Comparison of ENCODE assay signal across 1 fruit fly cellular context in genomic region chr2L:19021278-19022220, dm6.
TF ChIP-seq lines count a peak whose summit lies in the region.

No protein-coding gene starts in this region.

TF ChIP-seq in whole organism, embryonic, 481 proteins besides CTCF, POLR2A, EP300 and RAD21 (continued from another document):
- no peak for TF ChIP-seq zen2 (GFP tag; IDR thresholded peaks at IDR 0.05; lab: Robert Waterston, UW; ENCODE audit: partially characterized antibody)
- peak; percentile 94 for TF ChIP-seq abd-A (tag; optimal IDR thresholded peaks at IDR 0.05; lab: Kevin White, UChicago)
- TF ChIP-seq Rfx (GFP tag; IDR thresholded peaks at IDR 0.05; lab: Robert Waterston, UW), result peak; percentile 81
- no peak for TF ChIP-seq CG3065 (GFP tag; optimal IDR thresholded peaks at IDR 0.05; lab: Kevin White, UChicago)
- TF ChIP-seq CG7372 (GFP tag; IDR thresholded peaks at IDR 0.05; lab: Robert Waterston, UW), result peak; percentile 66
- TF ChIP-seq gro (GFP tag; optimal IDR thresholded peaks at IDR 0.05; lab: Kevin White, UChicago), result no peak
- peak; percentile 84 for TF ChIP-seq CG15601 (tag; optimal IDR thresholded peaks at IDR 0.05; lab: Kevin White, UChicago)
- TF ChIP-seq Fer3 (tag; optimal IDR thresholded peaks at IDR 0.05; lab: Kevin White, UChicago), result peak; percentile 68
- TF ChIP-seq nom (GFP tag; optimal IDR thresholded peaks at IDR 0.05; lab: Kevin White, UChicago), result peak; percentile 74
- TF ChIP-seq otp (GFP tag; IDR thresholded peaks at IDR 0.05; lab: Robert Waterston, UW), result 0 out of 3 replicates have a peak, but pooled peaks have one; percentile 24
- peak; percentile 72 for TF ChIP-seq scrt (GFP tag; optimal IDR thresholded peaks at IDR 0.05; lab: Kevin White, UChicago)
- peak; percentile 77 for TF ChIP-seq seq (GFP tag; IDR thresholded peaks at IDR 0.05; lab: Robert Waterston, UW)
- no peak for TF ChIP-seq CG17912 (GFP tag; optimal IDR thresholded peaks at IDR 0.05; lab: Kevin White, UChicago)
- peak; percentile 54 for TF ChIP-seq CG4424 (GFP tag; optimal IDR thresholded peaks at IDR 0.05; lab: Kevin White, UChicago)
- TF ChIP-seq Hey (tag; optimal IDR thresholded peaks at IDR 0.05; lab: Kevin White, UChicago), result peak; percentile 89
- TF ChIP-seq CG9215 (GFP tag; IDR thresholded peaks at IDR 0.05; lab: Robert Waterston, UW), result peak; percentile 49; the same call in 1 of the 2 replicates
- TF ChIP-seq chinmo (GFP tag; IDR thresholded peaks at IDR 0.05; lab: Robert Waterston, UW; ENCODE audit: partially characterized antibody), result 0 out of 4 replicates have a peak, but pooled peaks have one; percentile 51
- TF ChIP-seq ATbp (GFP tag; optimal IDR thresholded peaks at IDR 0.05; lab: Kevin White, UChicago), result peak; percentile 82
- TF ChIP-seq Spps (tag; optimal IDR thresholded peaks at IDR 0.05; lab: Kevin White, UChicago), result peak; percentile 49
- peak; percentile 72 for TF ChIP-seq Atf6 (GFP tag; IDR thresholded peaks at IDR 0.05; lab: Robert Waterston, UW)
- TF ChIP-seq grau (tag; optimal IDR thresholded peaks at IDR 0.05; lab: Kevin White, UChicago), result peak; percentile 86
- TF ChIP-seq ems (GFP tag; optimal IDR thresholded peaks at IDR 0.05; lab: Kevin White, UChicago), result peak; percentile 43
- peak; percentile 1 for TF ChIP-seq Bteb2 (GFP tag; optimal IDR thresholded peaks at IDR 0.05; lab: Kevin White, UChicago)
- TF ChIP-seq Hr51 (GFP tag; optimal IDR thresholded peaks at IDR 0.05; lab: Kevin White, UChicago), result peak; percentile 12 to 89
- peak; percentile 65 for TF ChIP-seq CG1233 (GFP tag; optimal IDR thresholded peaks at IDR 0.05; lab: Kevin White, UChicago)
- peak; percentile 36 for TF ChIP-seq CG14667 (GFP tag; IDR thresholded peaks at IDR 0.05; lab: Robert Waterston, UW)
- TF ChIP-seq stwl (tag; optimal IDR thresholded peaks at IDR 0.05; lab: Kevin White, UChicago), result no peak
- peak; percentile 41; the same call in 2 of the 3 replicates for TF ChIP-seq Aef1 (GFP tag; IDR thresholded peaks at IDR 0.05; lab: Robert Waterston, UW)
- TF ChIP-seq fru (optimal IDR thresholded peaks at IDR 0.05; lab: Kevin White, UChicago), result no peak
- no peak for TF ChIP-seq CG1792 (GFP tag; optimal IDR thresholded peaks at IDR 0.05; lab: Kevin White, UChicago)
- no peak for TF ChIP-seq CG16813 (GFP tag; IDR thresholded peaks at IDR 0.05; lab: Robert Waterston, UW; ENCODE audit: partially characterized antibody)
- peak; percentile 50 for TF ChIP-seq CG18011 (GFP tag; optimal IDR thresholded peaks at IDR 0.05; lab: Kevin White, UChicago)
- TF ChIP-seq Atf3 (GFP tag; optimal IDR thresholded peaks at IDR 0.05; lab: Kevin White, UChicago), result no peak
- TF ChIP-seq z (GFP tag; IDR thresholded peaks at IDR 0.05; lab: Robert Waterston, UW), result no peak
- 0 out of 2 replicates have a peak, but pooled peaks have one; percentile 25 for TF ChIP-seq CG11085 (GFP tag; IDR thresholded peaks at IDR 0.05; lab: Robert Waterston, UW)
